Worm (Caenorhabditis elegans) whole organism, young adult: ENCODE results near the gene srbc-56.

Experiments used
- B0019.2 ChIP-seq: fragments of 200-800 bp; sonication (Bioruptor generic); conservative IDR thresholded peaks from 2 replicates; pipeline ENCODE4 v1.3.6; 2022; ENCODE audit warnings: missing genetic modification reagents, missing genetic modification characterization, missing compliant biosample characterization
- B0035.1 ChIP-seq: sonication (generic microtip); optimal IDR thresholded peaks from 2 replicates; lab custom pipeline; 2016; ENCODE audit warnings: missing genetic modification characterization, mild to moderate bottlenecking, missing compliant biosample characterization, missing genotype, missing genetic modification reagents
- B0261.1 ChIP-seq: sonication (generic microtip); optimal IDR thresholded peaks from 2 replicates; lab custom pipeline; 2016; ENCODE audit warnings: mild to moderate bottlenecking, missing genetic modification characterization, moderate library complexity, missing compliant biosample characterization
- B0336.3 ChIP-seq: fragments of 200-800 bp; sonication (Bioruptor generic); IDR thresholded peaks from 2 replicates; pipeline ENCODE4 v1.3.6; 2022; ENCODE audit warnings: missing genetic modification characterization, missing compliant biosample characterization
- C17E4.6 ChIP-seq: fragments of 200-800 bp; sonication (Bioruptor generic); IDR thresholded peaks from 2 replicates; pipeline ENCODE4 v1.3.6; 2022; ENCODE audit warnings: missing genetic modification reagents, missing genetic modification characterization, missing compliant biosample characterization
- F22D6.2 ChIP-seq: sonication (generic microtip); optimal IDR thresholded peaks from 2 replicates; lab custom pipeline; 2016; ENCODE audit warnings: mild to moderate bottlenecking, missing genetic modification characterization, missing compliant biosample characterization
- F37B4.10 ChIP-seq: fragments of 200-800 bp; sonication (Bioruptor generic); IDR thresholded peaks from 2 replicates; pipeline ENCODE4 v1.3.6; 2022; ENCODE audit warnings: missing genetic modification characterization, missing compliant biosample characterization
- F39B2.1 ChIP-seq: fragments of 200-800 bp; sonication (Bioruptor generic); IDR thresholded peaks from 2 replicates; pipeline ENCODE4 v1.3.6; 2022; ENCODE audit warnings: missing genetic modification reagents, missing genetic modification characterization, missing compliant biosample characterization
- F57C9.4 ChIP-seq: sonication (generic microtip); optimal IDR thresholded peaks from 2 replicates; lab custom pipeline; 2017; ENCODE audit warnings: mild to moderate bottlenecking, missing genetic modification characterization, missing compliant biosample characterization
- T26A5.8 ChIP-seq: sonication (generic microtip); optimal IDR thresholded peaks from 2 replicates; lab custom pipeline; 2016; ENCODE audit warnings: missing genetic modification characterization, missing compliant biosample characterization
- Y95B8A.8 ChIP-seq: fragments of 200-800 bp; sonication (Bioruptor generic); IDR thresholded peaks from 2 replicates; pipeline ENCODE4 v1.3.6; 2022; ENCODE audit warnings: missing genetic modification reagents, missing genetic modification characterization, missing compliant biosample characterization
- ZK185.1 ChIP-seq: sonication (generic microtip); optimal IDR thresholded peaks from 2 replicates; lab custom pipeline; 2016; ENCODE audit warnings: mild to moderate bottlenecking, missing genetic modification characterization, missing compliant biosample characterization; ENCODE audit not compliant: poor library complexity, severe bottlenecking
- akir-1 ChIP-seq: fragments of 200-800 bp; sonication (Bioruptor generic); optimal IDR thresholded peaks from 2 replicates; lab custom pipeline; 2018; ENCODE audit warnings: mild to moderate bottlenecking, missing genetic modification characterization, moderate library complexity, missing compliant biosample characterization
- aptf-2 ChIP-seq: fragments of 200-800 bp; sonication (Bioruptor generic); conservative IDR thresholded peaks from 2 replicates; pipeline ENCODE4 v1.3.6; 2022; ENCODE audit warnings: missing genetic modification reagents, missing genetic modification characterization, missing compliant biosample characterization
- athp-1 ChIP-seq: sonication (generic microtip); optimal IDR thresholded peaks from 2 replicates; lab custom pipeline; 2017; ENCODE audit warnings: mild to moderate bottlenecking, missing genetic modification characterization, missing compliant biosample characterization
- attf-3 ChIP-seq: fragments of 200-800 bp; sonication (Bioruptor generic); conservative IDR thresholded peaks from 2 replicates; pipeline ENCODE4 v1.3.6; 2022; ENCODE audit warnings: missing genetic modification reagents, missing genetic modification characterization, missing compliant biosample characterization
- bed-1 ChIP-seq: fragments of 200-800 bp; sonication (Bioruptor generic); IDR thresholded peaks from 2 replicates; pipeline ENCODE4 v1.3.6; 2022; ENCODE audit warnings: missing genetic modification reagents, missing genetic modification characterization, missing compliant biosample characterization
- bed-2 ChIP-seq: fragments of 200-800 bp; sonication (Bioruptor generic); IDR thresholded peaks from 2 replicates; pipeline ENCODE4 v1.3.6; 2022; ENCODE audit warnings: missing genetic modification reagents, missing genetic modification characterization, missing compliant biosample characterization
- ccch-3 ChIP-seq: fragments of 200-800 bp; sonication (Bioruptor generic); optimal IDR thresholded peaks from 2 replicates; lab custom pipeline; 2018; ENCODE audit warnings: mild to moderate bottlenecking, missing genetic modification characterization, missing compliant biosample characterization
- cebp-1 ChIP-seq, 2 experiments: fragments of 200-800 bp in 1 of 2; sonication (Bioruptor generic) in 1 of 2; sonication (generic microtip) in 1 of 2; IDR thresholded peaks in 1 of 2; optimal IDR thresholded peaks in 1 of 2; 2 replicates each; pipeline versions ENCODE4 v1.3.6 to Lab custom; 2017 to 2022; ENCODE audit warnings: missing compliant biosample characterization in 2 of 2, missing genetic modification characterization in 2 of 2, mild to moderate bottlenecking in 1 of 2, missing genetic modification reagents in 1 of 2, moderate library complexity in 1 of 2
- ceh-27 ChIP-seq: fragments of 200-800 bp; sonication (Bioruptor generic); optimal IDR thresholded peaks from 2 replicates; lab custom pipeline; 2018; ENCODE audit warnings: mild to moderate bottlenecking, missing genetic modification characterization, moderate library complexity, missing compliant biosample characterization
- ceh-40 ChIP-seq: fragments of 200-800 bp; sonication (Bioruptor generic); IDR thresholded peaks from 2 replicates; pipeline ENCODE4 v1.3.6; 2022; ENCODE audit warnings: missing genetic modification characterization, missing compliant biosample characterization
- ceh-91 ChIP-seq: fragments of 200-800 bp; sonication (Bioruptor generic); IDR thresholded peaks from 2 replicates; pipeline ENCODE4 v1.3.6; 2022; ENCODE audit warnings: missing genetic modification reagents, missing genetic modification characterization, missing compliant biosample characterization
- dox-1 ChIP-seq: fragments of 200-800 bp; sonication (Bioruptor generic); IDR thresholded peaks from 2 replicates; pipeline ENCODE4 v1.3.6; 2022; ENCODE audit warnings: missing genetic modification reagents, missing genetic modification characterization, missing compliant biosample characterization
- dpl-1 ChIP-seq: fragments of 150-350 bp; optimal IDR thresholded peaks from 2 replicates; lab custom pipeline; 2014; ENCODE audit warnings: missing biosample characterization, missing genetic modification reagents, missing genetic modification characterization
- fkh-3 ChIP-seq: sonication (generic microtip); optimal IDR thresholded peaks from 2 replicates; lab custom pipeline; 2016; ENCODE audit warnings: mild to moderate bottlenecking, missing genetic modification characterization, missing compliant biosample characterization
- gei-17 ChIP-seq: fragments of 200-800 bp; sonication (Bioruptor generic); optimal IDR thresholded peaks from 2 replicates; lab custom pipeline; 2018; ENCODE audit warnings: mild to moderate bottlenecking, missing genetic modification characterization, missing compliant biosample characterization
- hmg-1.2 ChIP-seq: fragments of 200-800 bp; sonication (Bioruptor generic); IDR thresholded peaks from 2 replicates; pipeline ENCODE4 v1.3.6; 2022; ENCODE audit warnings: missing genetic modification reagents, missing genetic modification characterization, missing compliant biosample characterization
- hmg-20 ChIP-seq: fragments of 200-800 bp; sonication (Bioruptor generic); IDR thresholded peaks from 2 replicates; pipeline ENCODE4 v1.3.6; 2022; ENCODE audit warnings: missing genetic modification reagents, missing genetic modification characterization, missing compliant biosample characterization
- hrde-1 ChIP-seq: sonication (generic microtip); optimal IDR thresholded peaks from 2 replicates; lab custom pipeline; 2016; ENCODE audit warnings: missing genetic modification characterization, mild to moderate bottlenecking, missing compliant biosample characterization, moderate library complexity, missing genotype, missing genetic modification reagents, borderline replicate concordance
- lag-1 ChIP-seq: fragments of 200-800 bp; sonication (Bioruptor generic); IDR thresholded peaks from 2 replicates; pipeline ENCODE4 v1.3.6; 2022; ENCODE audit warnings: missing genetic modification reagents, missing genetic modification characterization, missing compliant biosample characterization
- lin-26 ChIP-seq: fragments of 200-800 bp; sonication (Bioruptor generic); IDR thresholded peaks from 2 replicates; pipeline ENCODE4 v1.3.6; 2022; ENCODE audit warnings: missing genetic modification reagents, missing genetic modification characterization, missing compliant biosample characterization
- lin-35 ChIP-seq, 3 experiments: fragments of 150-350 bp in 2 of 3; sonication (generic microtip) in 1 of 3; optimal IDR thresholded peaks; 2 replicates each; lab custom pipeline; 2014 to 2018; ENCODE audit warnings: missing biosample characterization in 3 of 3, missing genetic modification characterization in 3 of 3, missing genetic modification reagents in 3 of 3
- lin-40 ChIP-seq: sonication (generic microtip); optimal IDR thresholded peaks from 2 replicates; lab custom pipeline; 2016; ENCODE audit warnings: missing genetic modification characterization, mild to moderate bottlenecking, missing compliant biosample characterization, missing genotype, missing genetic modification reagents
- lin-54 ChIP-seq: fragments of 200-800 bp; sonication (Bioruptor generic); optimal IDR thresholded peaks from 2 replicates; lab custom pipeline; 2018; ENCODE audit warnings: mild to moderate bottlenecking, missing genetic modification characterization, missing compliant biosample characterization
- lsy-27 ChIP-seq: sonication (generic microtip); optimal IDR thresholded peaks from 2 replicates; lab custom pipeline; 2017; ENCODE audit warnings: missing genetic modification characterization, mild to moderate bottlenecking, missing compliant biosample characterization, antibody characterized with exemption, missing genotype, borderline replicate concordance; ENCODE audit not compliant: insufficient read depth
- nhr-120 ChIP-seq: fragments of 200-800 bp; sonication (Bioruptor generic); IDR thresholded peaks from 2 replicates; pipeline ENCODE4 v1.3.6; 2022; ENCODE audit warnings: missing genetic modification characterization, missing compliant biosample characterization
- nhr-90 ChIP-seq: sonication (generic microtip); optimal IDR thresholded peaks from 2 replicates; lab custom pipeline; 2016; ENCODE audit warnings: missing genotype, mild to moderate bottlenecking, missing genetic modification characterization, missing compliant biosample characterization
- rec-8 ChIP-seq, 2 experiments: sonication (generic microtip); optimal IDR thresholded peaks; 2 replicates each; lab custom pipeline; 2016; ENCODE audit warnings: mild to moderate bottlenecking in 2 of 2, missing genetic modification characterization in 2 of 2, missing genetic modification reagents in 2 of 2, missing genotype in 2 of 2, missing biosample characterization in 1 of 2, missing compliant biosample characterization in 1 of 2, moderate library complexity in 1 of 2
- rpc-1 ChIP-seq, 2 experiments: fragments of 150-350 bp in 1 of 2; sonication (generic microtip) in 1 of 2; optimal IDR thresholded peaks; 2 replicates each; lab custom pipeline; 2014 to 2018; ENCODE audit warnings: missing biosample characterization in 1 of 2, missing genetic modification characterization in 1 of 2, missing genetic modification reagents in 1 of 2, missing genotype in 1 of 2
- snpc-1.1 ChIP-seq: sonication (generic microtip); optimal IDR thresholded peaks from 2 replicates; lab custom pipeline; 2017; ENCODE audit warnings: missing genetic modification characterization, mild to moderate bottlenecking, missing compliant biosample characterization, antibody characterized with exemption, moderate library complexity, missing genotype, missing genetic modification reagents; ENCODE audit not compliant: insufficient read depth
- snpc-3.4 ChIP-seq: sonication (generic microtip); optimal IDR thresholded peaks from 2 replicates; lab custom pipeline; 2017; ENCODE audit warnings: missing genetic modification characterization, mild to moderate bottlenecking, missing compliant biosample characterization, antibody characterized with exemption, moderate library complexity, missing genotype, missing genetic modification reagents
- tbx-9 ChIP-seq: sonication (generic microtip); optimal IDR thresholded peaks from 2 replicates; lab custom pipeline; 2016; ENCODE audit warnings: borderline replicate concordance, missing genetic modification characterization, inconsistent platforms, missing compliant biosample characterization
- ztf-26 ChIP-seq: sonication (generic microtip); optimal IDR thresholded peaks from 2 replicates; lab custom pipeline; 2017; ENCODE audit warnings: missing genetic modification characterization, missing compliant biosample characterization
- ztf-28 ChIP-seq: fragments of 200-800 bp; sonication (Bioruptor generic); IDR thresholded peaks from 2 replicates; pipeline ENCODE4 v1.3.6; 2022; ENCODE audit warnings: missing genetic modification reagents, missing genetic modification characterization, missing compliant biosample characterization

srbc-56 gene

DNA sequence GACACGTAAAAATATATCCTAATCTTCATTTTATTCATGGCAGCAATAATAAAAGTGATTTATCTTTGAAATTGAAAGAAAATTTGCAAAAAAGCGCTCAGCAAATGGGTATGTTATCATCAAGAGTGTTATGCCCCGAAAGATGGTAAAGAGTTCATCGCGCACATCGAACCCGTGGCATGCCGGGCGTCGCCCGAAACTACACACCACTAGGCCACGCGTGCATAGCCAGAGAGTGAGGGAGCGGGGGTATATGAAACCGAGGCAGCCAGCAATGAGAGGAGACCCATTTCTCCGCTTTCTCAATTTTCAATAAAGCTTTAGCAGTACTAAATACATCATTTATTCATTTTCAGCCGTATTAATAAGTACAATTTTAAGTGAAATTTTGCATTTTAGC is 42.3 kb upstream of the srbc-56 start (continued):
- TF ChIP-seq akir-1 (GFP tag; lab: Kevin White, UChicago) = peak; percentile 41
- peak; percentile 8 for TF ChIP-seq dpl-1
- peak; percentile 98 for TF ChIP-seq nhr-90
- TF ChIP-seq ztf-26 (tag; lab: Kevin White, UChicago) = peak; percentile 93
- TF ChIP-seq snpc-1.1 (tag; lab: Kevin White, UChicago) = peak; percentile 83
- TF ChIP-seq B0035.1 (tag; lab: Kevin White, UChicago) = peak; percentile 82
- peak; percentile 87 for TF ChIP-seq C17E4.6 (GFP tag; lab: Robert Waterston, UW)
- peak; percentile 71 for TF ChIP-seq ceh-91 (GFP tag; lab: Robert Waterston, UW)
- peak; percentile 73 for TF ChIP-seq gei-17 (GFP tag; lab: Kevin White, UChicago)
- TF ChIP-seq lsy-27 (tag; lab: Kevin White, UChicago) = peak; percentile 89
- TF ChIP-seq aptf-2 (GFP tag; lab: Robert Waterston, UW) = 0 out of 2 replicates have a peak, but pooled peaks have one; percentile 49
- TF ChIP-seq B0261.1 = peak; percentile 99
- peak; percentile 95 for TF ChIP-seq ZK185.1 (tag; lab: Kevin White, UChicago)
- TF ChIP-seq nhr-120 = peak; percentile 95
- 0 out of 2 replicates have a peak, but pooled peaks have one; percentile 63 for TF ChIP-seq lag-1 (GFP tag; lab: Robert Waterston, UW)
- TF ChIP-seq lin-54 (GFP tag; lab: Kevin White, UChicago) = peak; percentile 84
- peak in 2 of 3 experiments; percentile 30 to 82 for TF ChIP-seq lin-35 (GFP tag; optimal IDR thresholded peaks at IDR 0.05; lab: Kevin White, UChicago)
- peak; percentile 92; the same call in 1 of the 2 replicates for TF ChIP-seq F37B4.10 (GFP tag; lab: Robert Waterston, UW)
- TF ChIP-seq lin-26 (GFP tag; lab: Robert Waterston, UW) = peak; percentile 99
- peak; percentile 96 for TF ChIP-seq tbx-9
- TF ChIP-seq F57C9.4 (tag; lab: Kevin White, UChicago) = peak; percentile 74
- peak; percentile 96 for TF ChIP-seq athp-1
- TF ChIP-seq ceh-40 = peak; percentile 94; the same call in 1 of the 2 replicates
- TF ChIP-seq bed-2 (GFP tag; lab: Robert Waterston, UW) = peak; percentile 85; the same call in 1 of the 2 replicates
- peak; percentile 87 for TF ChIP-seq hmg-1.2 (GFP tag; lab: Robert Waterston, UW)
- peak; percentile 95 for TF ChIP-seq T26A5.8 (tag; lab: Kevin White, UChicago)
- peak; percentile 98 for TF ChIP-seq fkh-3 (tag; lab: Kevin White, UChicago)
- peak; percentile 98 for TF ChIP-seq rpc-1 (optimal IDR thresholded peaks at IDR 0.05; lab: Kevin White, UChicago)
- peak; percentile 99 for TF ChIP-seq rpc-1 (tag; optimal IDR thresholded peaks at IDR 0.05; lab: Kevin White, UChicago)
- TF ChIP-seq lin-40 (tag; lab: Kevin White, UChicago) = no peak
- peak; percentile 67 for TF ChIP-seq attf-3 (GFP tag; lab: Robert Waterston, UW)
- peak; percentile 67 for TF ChIP-seq F22D6.2 (tag; lab: Kevin White, UChicago)
- 0 out of 2 replicates have a peak, but pooled peaks have one; percentile 36 for TF ChIP-seq B0019.2 (GFP tag; lab: Robert Waterston, UW)
- TF ChIP-seq Y95B8A.8 (GFP tag; lab: Robert Waterston, UW) = 0 out of 2 replicates have a peak, but pooled peaks have one; percentile 60
- peak; percentile 81 for TF ChIP-seq hmg-20
- no peak for TF ChIP-seq F39B2.1 (GFP tag; lab: Robert Waterston, UW)
- peak; percentile 93 for TF ChIP-seq snpc-3.4 (tag; lab: Kevin White, UChicago)
- TF ChIP-seq hrde-1 (tag; lab: Kevin White, UChicago) = peak; percentile 93
- TF ChIP-seq rec-8 (tag; optimal IDR thresholded peaks at IDR 0.05; lab: Kevin White, UChicago) = peak; percentile 94 to 98
- peak; percentile 90 for TF ChIP-seq ceh-27
- peak; percentile 86; the same call in 1 of the 2 replicates for TF ChIP-seq ztf-28 (GFP tag; lab: Robert Waterston, UW)
- TF ChIP-seq B0336.3 (GFP tag; lab: Robert Waterston, UW) = peak; percentile 87; the same call in 1 of the 2 replicates
- TF ChIP-seq dox-1 (GFP tag; lab: Robert Waterston, UW) = peak; percentile 96
- TF ChIP-seq ccch-3 (GFP tag; lab: Kevin White, UChicago) = peak; percentile 70
- TF ChIP-seq bed-1 = peak; percentile 95
- peak; percentile 68; the same call in 1 of the 2 replicates for TF ChIP-seq cebp-1 (GFP tag; IDR thresholded peaks at IDR 0.05; lab: Robert Waterston, UW)
- TF ChIP-seq cebp-1 (tag; optimal IDR thresholded peaks at IDR 0.05; lab: Kevin White, UChicago) = peak; percentile 90
